Fruit fly (Drosophila melanogaster) whole organism, embryonic: ENCODE measurements around the gene CG11843.

Experiments used
- Atf6 ChIP-seq: fragments of 200-800 bp; sonication (Bioruptor generic); IDR thresholded peaks from 2 replicates; pipeline ENCODE4 v1.3.6; 2022; ENCODE audit warnings: missing biosample characterization, missing genetic modification characterization
- CG10267 ChIP-seq: fragments of 200-800 bp; sonication (Bioruptor generic); optimal IDR thresholded peaks from 2 replicates; lab custom pipeline; 2018; ENCODE audit warnings: missing biosample characterization, mild to moderate bottlenecking, missing genetic modification characterization, moderate library complexity
- CG14050 ChIP-seq: fragments of 200-800 bp; sonication (Bioruptor generic); IDR thresholded peaks from 3 replicates; pipeline ENCODE4 v1.3.6; 2022; ENCODE audit warnings: missing biosample characterization, missing genetic modification characterization
- CG14710 ChIP-seq: fragments of 200-800 bp; sonication (Bioruptor generic); optimal IDR thresholded peaks from 3 replicates; lab custom pipeline; 2019; ENCODE audit warnings: missing biosample characterization, mild to moderate bottlenecking, missing genetic modification characterization, moderate library complexity
- CG14860 ChIP-seq: fragments of 200-800 bp; sonication (Bioruptor generic); IDR thresholded peaks from 3 replicates; pipeline ENCODE4 v1.3.6; 2022; ENCODE audit warnings: missing biosample characterization, missing genetic modification characterization; ENCODE audit not compliant: partially characterized antibody
- CG15011 ChIP-seq: fragments of 200-800 bp; sonication (Bioruptor generic); optimal IDR thresholded peaks from 3 replicates; lab custom pipeline; 2018; ENCODE audit warnings: missing biosample characterization, mild to moderate bottlenecking, missing genetic modification characterization
- CG30403 ChIP-seq: fragments of 200-800 bp; sonication (Bioruptor generic); optimal IDR thresholded peaks from 3 replicates; lab custom pipeline; 2016; ENCODE audit warnings: missing biosample characterization, missing genetic modification characterization
- CG31388 ChIP-seq: fragments of 200-800 bp; sonication (Bioruptor generic); optimal IDR thresholded peaks from 2 replicates; lab custom pipeline; 2016; ENCODE audit warnings: missing biosample characterization, missing genetic modification characterization
- CG32532 ChIP-seq: fragments of 200-800 bp; sonication (Bioruptor generic); IDR thresholded peaks from 2 replicates; pipeline ENCODE4 v1.3.6; 2022; ENCODE audit warnings: missing biosample characterization, missing genetic modification characterization
- CG34376 ChIP-seq: fragments of 200-800 bp; sonication (Bioruptor generic); optimal IDR thresholded peaks from 2 replicates; lab custom pipeline; 2018; ENCODE audit warnings: missing biosample characterization, mild to moderate bottlenecking, missing genetic modification characterization
- CG34422 ChIP-seq: fragments of 200-800 bp; sonication (Bioruptor generic); IDR thresholded peaks from 3 replicates; pipeline ENCODE4 v1.3.6; 2022; ENCODE audit warnings: missing biosample characterization, missing genetic modification characterization
- CG4282 ChIP-seq: fragments of 200-800 bp; sonication (Bioruptor generic); optimal IDR thresholded peaks from 2 replicates; lab custom pipeline; 2016; ENCODE audit warnings: missing biosample characterization, missing genetic modification characterization
- CG6272 ChIP-seq: fragments of 200-800 bp; sonication (Bioruptor generic); IDR thresholded peaks from 2 replicates; pipeline ENCODE4 v1.3.6; 2022; ENCODE audit warnings: missing biosample characterization, missing genetic modification characterization
- CG6765 ChIP-seq: fragments of 200-800 bp; sonication (Bioruptor generic); optimal IDR thresholded peaks from 3 replicates; lab custom pipeline; 2017; ENCODE audit warnings: missing biosample characterization, mild to moderate bottlenecking, missing genetic modification characterization
- CG6813 ChIP-seq: fragments of 200-800 bp; sonication (Bioruptor generic); optimal IDR thresholded peaks from 2 replicates; lab custom pipeline; 2017; ENCODE audit warnings: missing biosample characterization, missing genetic modification characterization, mild to moderate bottlenecking, moderate library complexity, missing genetic modification reagents
- CG8765 ChIP-seq: fragments of 200-800 bp; sonication (Bioruptor generic); IDR thresholded peaks from 2 replicates; pipeline ENCODE4 v1.3.6; 2022; ENCODE audit warnings: missing biosample characterization, missing genetic modification characterization
- CG8924 ChIP-seq: fragments of 200-800 bp; optimal IDR thresholded peaks from 3 replicates; lab custom pipeline; 2019; ENCODE audit warnings: missing biosample characterization, mild to moderate bottlenecking, missing genetic modification characterization, moderate library complexity
- CG9797 ChIP-seq: fragments of 200-800 bp; sonication (Bioruptor generic); optimal IDR thresholded peaks from 3 replicates; lab custom pipeline; 2018; ENCODE audit warnings: missing biosample characterization, mild to moderate bottlenecking, missing genetic modification characterization
- H15 ChIP-seq: fragments of 200-800 bp; sonication (Bioruptor generic); IDR thresholded peaks from 3 replicates; pipeline ENCODE4 v1.3.6; 2022; ENCODE audit warnings: missing biosample characterization, missing genetic modification characterization
- Hr3 ChIP-seq: fragments of 200-800 bp; sonication (Bioruptor generic); optimal IDR thresholded peaks from 3 replicates; lab custom pipeline; 2016; ENCODE audit warnings: missing biosample characterization, missing genetic modification characterization
- Lpt ChIP-seq: fragments of >200 bp; optimal IDR thresholded peaks from 2 replicates; lab custom pipeline; 2018; ENCODE audit warnings: missing biosample characterization, missing genetic modification characterization
- Pdp1 ChIP-seq, 2 experiments: fragments of 200-800 bp; sonication (Bioruptor generic); optimal IDR thresholded peaks; 3 replicates each; lab custom pipeline; 2016; ENCODE audit warnings: missing biosample characterization in 2 of 2, missing genetic modification characterization in 2 of 2, mild to moderate bottlenecking in 1 of 2, moderate library complexity in 1 of 2
- Poxn ChIP-seq: fragments of 200-800 bp; sonication (Bioruptor generic); IDR thresholded peaks from 2 replicates; pipeline ENCODE4 v1.3.6; 2022; ENCODE audit warnings: missing biosample characterization, missing genetic modification characterization
- Six4 ChIP-seq: fragments of 200-800 bp; sonication (Bioruptor generic); optimal IDR thresholded peaks from 2 replicates; lab custom pipeline; 2016; ENCODE audit warnings: missing biosample characterization, missing genetic modification characterization
- Sox100B ChIP-seq: fragments of 200-800 bp; sonication (Bioruptor generic); optimal IDR thresholded peaks from 3 replicates; lab custom pipeline; 2018; ENCODE audit warnings: missing biosample characterization, mild to moderate bottlenecking, missing genetic modification characterization
- TFAM ChIP-seq: fragments of 200-800 bp; sonication (Bioruptor generic); optimal IDR thresholded peaks from 2 replicates; lab custom pipeline; 2017; ENCODE audit warnings: missing biosample characterization, missing genetic modification characterization, inconsistent platforms
- Tbp ChIP-seq: fragments of >200 bp; optimal IDR thresholded peaks from 2 replicates; lab custom pipeline; 2018; ENCODE audit warnings: missing biosample characterization, missing genetic modification characterization
- ac ChIP-seq: fragments of 200-800 bp; sonication (Bioruptor generic); optimal IDR thresholded peaks from 3 replicates; lab custom pipeline; 2017; ENCODE audit warnings: missing biosample characterization, mild to moderate bottlenecking, missing genetic modification characterization
- ato ChIP-seq: fragments of 200-800 bp; sonication (Bioruptor generic); IDR thresholded peaks from 2 replicates; pipeline ENCODE4 v1.3.6; 2022; ENCODE audit warnings: missing biosample characterization, missing genetic modification characterization; ENCODE audit not compliant: partially characterized antibody
- bab2 ChIP-seq: fragments of 200-800 bp; sonication (Bioruptor generic); optimal IDR thresholded peaks from 2 replicates; lab custom pipeline; 2016; ENCODE audit warnings: missing biosample characterization, missing genetic modification characterization
- bbx ChIP-seq: fragments of 200-800 bp; sonication (Bioruptor generic); IDR thresholded peaks from 2 replicates; pipeline ENCODE4 v1.3.6; 2022; ENCODE audit warnings: missing biosample characterization, missing genetic modification characterization; ENCODE audit not compliant: partially characterized antibody
- cwo ChIP-seq: fragments of 200-800 bp; sonication (Bioruptor generic); optimal IDR thresholded peaks from 3 replicates; lab custom pipeline; 2017; ENCODE audit warnings: missing biosample characterization, missing genetic modification characterization, mild to moderate bottlenecking, moderate library complexity, missing genetic modification reagents
- eve ChIP-seq, 2 experiments: fragments of >200 bp; optimal IDR thresholded peaks; 2 replicates each; lab custom pipeline; 2017; ENCODE audit warnings: missing biosample characterization in 2 of 2, missing genetic modification characterization in 2 of 2
- exex ChIP-seq: fragments of 200-800 bp; sonication (Bioruptor generic); optimal IDR thresholded peaks from 4 replicates; lab custom pipeline; 2018; ENCODE audit warnings: missing biosample characterization, mild to moderate bottlenecking, missing genetic modification characterization, moderate library complexity
- fd96Cb ChIP-seq: fragments of 200-800 bp; sonication (Bioruptor generic); optimal IDR thresholded peaks from 2 replicates; lab custom pipeline; 2018; ENCODE audit warnings: missing biosample characterization, mild to moderate bottlenecking, missing genetic modification characterization, moderate library complexity
- hbn ChIP-seq: fragments of 200-800 bp; sonication (Bioruptor generic); IDR thresholded peaks from 2 replicates; pipeline ENCODE4 v1.3.6; 2022; ENCODE audit warnings: missing biosample characterization, missing genetic modification characterization; ENCODE audit not compliant: partially characterized antibody
- inv ChIP-seq: fragments of 200-800 bp; sonication (Bioruptor generic); IDR thresholded peaks from 2 replicates; pipeline ENCODE4 v1.3.6; 2022; ENCODE audit warnings: missing biosample characterization, missing genetic modification characterization; ENCODE audit not compliant: partially characterized antibody
- pan ChIP-seq, 4 experiments: fragments of >200 bp in 3 of 4; fragments of 200-800 bp in 1 of 4; sonication (Bioruptor generic) in 1 of 4; optimal IDR thresholded peaks in 3 of 4; IDR thresholded peaks in 1 of 4; 2 replicates each; pipeline versions ENCODE4 v1.3.6 to Lab custom; 2017 to 2022; ENCODE audit warnings: missing biosample characterization in 2 of 4, missing genetic modification characterization in 2 of 4, mixed read lengths in 1 of 4
- pfk ChIP-seq: fragments of 200-800 bp; sonication (Bioruptor generic); optimal IDR thresholded peaks from 2 replicates; lab custom pipeline; 2018; ENCODE audit warnings: missing biosample characterization, mild to moderate bottlenecking, missing genetic modification characterization, moderate library complexity
- pho ChIP-seq: fragments of 200-800 bp; sonication (Bioruptor generic); optimal IDR thresholded peaks from 2 replicates; lab custom pipeline; 2016; ENCODE audit warnings: missing biosample characterization, missing genetic modification characterization
- pita ChIP-seq: fragments of 200-800 bp; sonication (Bioruptor generic); optimal IDR thresholded peaks from 2 replicates; lab custom pipeline; 2017; ENCODE audit warnings: missing biosample characterization, mild to moderate bottlenecking, missing genetic modification characterization
- pzg ChIP-seq: fragments of 200-800 bp; sonication (Bioruptor generic); optimal IDR thresholded peaks from 3 replicates; lab custom pipeline; 2018; ENCODE audit warnings: missing biosample characterization, mild to moderate bottlenecking, missing genetic modification characterization, moderate library complexity
- row ChIP-seq: fragments of 200-800 bp; sonication (Bioruptor generic); IDR thresholded peaks from 3 replicates; pipeline ENCODE4 v1.3.6; 2022; ENCODE audit warnings: missing biosample characterization, missing genetic modification characterization
- slbo ChIP-seq: fragments of 200-800 bp; sonication (Bioruptor generic); IDR thresholded peaks from 2 replicates; pipeline ENCODE4 v1.3.6; 2022; ENCODE audit warnings: missing biosample characterization, missing genetic modification characterization
- sr ChIP-seq: fragments of 200-800 bp; sonication (Bioruptor generic); IDR thresholded peaks from 3 replicates; pipeline ENCODE4 v1.3.6; 2022; ENCODE audit warnings: missing biosample characterization, missing genetic modification characterization
- stwl ChIP-seq: fragments of 200-800 bp; sonication (Bioruptor generic); optimal IDR thresholded peaks from 3 replicates; lab custom pipeline; 2018; ENCODE audit warnings: missing biosample characterization, mild to moderate bottlenecking, missing genetic modification characterization, moderate library complexity
- tap ChIP-seq: fragments of 200-800 bp; optimal IDR thresholded peaks from 3 replicates; lab custom pipeline; 2019; ENCODE audit warnings: missing biosample characterization, mild to moderate bottlenecking, missing genetic modification characterization, moderate library complexity
- tgo ChIP-seq: fragments of 200-800 bp; sonication (Bioruptor generic); IDR thresholded peaks from 3 replicates; pipeline ENCODE4 v1.3.6; 2022; ENCODE audit warnings: missing biosample characterization, missing genetic modification characterization
- vvl ChIP-seq: fragments of 200-800 bp; sonication (Bioruptor generic); IDR thresholded peaks from 2 replicates; pipeline ENCODE4 v1.3.6; 2022; ENCODE audit warnings: missing biosample characterization, missing genetic modification characterization

CG11843 gene

DNA sequence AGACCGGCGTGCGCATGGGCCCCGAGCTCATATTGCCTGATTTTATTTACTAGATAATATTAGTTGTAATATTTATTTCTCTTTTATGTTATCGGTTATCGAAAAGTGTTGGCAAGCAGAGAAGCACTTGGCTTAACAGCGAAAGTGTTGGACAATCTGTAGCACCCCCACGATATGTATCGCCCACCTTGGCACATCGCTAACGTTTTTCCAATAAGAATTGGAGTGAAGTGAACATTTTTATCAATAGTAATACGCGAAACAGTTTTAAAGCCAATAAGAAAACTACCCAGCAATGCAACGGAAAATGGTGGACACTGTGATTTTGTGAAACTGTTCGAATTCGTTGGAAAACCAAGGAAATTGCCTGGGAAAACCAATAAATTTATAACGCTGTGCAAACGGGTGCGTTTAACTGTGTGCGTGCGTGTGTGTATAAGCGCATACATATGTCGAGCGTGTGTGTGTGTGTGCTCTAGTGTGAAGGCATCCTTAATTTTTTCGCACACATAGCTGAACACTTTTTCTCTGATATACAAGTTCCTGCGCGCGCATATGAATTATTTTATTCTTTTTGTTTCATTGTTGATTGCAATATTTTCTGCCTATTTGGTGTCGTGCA lies 15.1 kb upstream of the CG11843 start, which contains the start of the genes Slu7 and Pkc98E (continued):
- TF ChIP-seq CG8924 (tag; lab: Kevin White, UChicago) (peak; percentile 46), pan (optimal IDR thresholded peaks at IDR 0.05; lab: Kevin White, UChicago) (no peak), pan (GFP tag; optimal IDR thresholded peaks at IDR 0.05 in 1 of 2, IDR thresholded peaks at IDR 0.05 in 1 of 2) (no peak), CG30403 (GFP tag; lab: Kevin White, UChicago) (peak; percentile 66), H15 (GFP tag; lab: Robert Waterston, UW) (peak; percentile 47; the same call in 1 of the 3 replicates), CG8765 (GFP tag; lab: Robert Waterston, UW) (peak; percentile 57), vvl (GFP tag; lab: Robert Waterston, UW) (peak; percentile 80), CG31388 (GFP tag; lab: Kevin White, UChicago) (no peak), slbo (GFP tag; lab: Robert Waterston, UW) (peak; percentile 91), Atf6 (peak; percentile 55; the same call in 1 of the 2 replicates), CG34376 (GFP tag; lab: Kevin White, UChicago) (peak; percentile 68), CG6272 (GFP tag; lab: Robert Waterston, UW) (peak; percentile 66), exex (tag; lab: Kevin White, UChicago) (no peak), pita (GFP tag; lab: Kevin White, UChicago) (no peak), cwo (GFP tag; lab: Kevin White, UChicago) (no peak), Lpt (GFP tag; lab: Kevin White, UChicago) (no peak), bbx (GFP tag; lab: Robert Waterston, UW) (peak; percentile 92), CG32532 (GFP tag; lab: Robert Waterston, UW) (peak; percentile 74; the same call in 1 of the 2 replicates), sr (GFP tag; lab: Robert Waterston, UW) (peak; percentile 33; the same call in 1 of the 3 replicates), CG14860 (peak; percentile 83), TFAM (no peak), Poxn (GFP tag; lab: Robert Waterston, UW) (no peak), CG14050 (GFP tag; lab: Robert Waterston, UW) (peak; percentile 25; the same call in 1 of the 3 replicates), pfk (GFP tag; lab: Kevin White, UChicago) (no peak), Tbp (GFP tag; lab: Kevin White, UChicago) (no peak), CG6765 (GFP tag; lab: Kevin White, UChicago) (no peak), tap (tag; lab: Kevin White, UChicago) (peak; percentile 45), ato (GFP tag; lab: Robert Waterston, UW) (peak; percentile 82), Hr3 (GFP tag; lab: Kevin White, UChicago) (peak; percentile 24), CG34422 (GFP tag; lab: Robert Waterston, UW) (peak; percentile 77; the same call in 2 of the 3 replicates), pho (peak; percentile 68), inv (GFP tag; lab: Robert Waterston, UW) (peak; percentile 86), hbn (GFP tag; lab: Robert Waterston, UW) (peak; percentile 82), CG10267 (tag; lab: Kevin White, UChicago) (peak; percentile 95), stwl (tag; lab: Kevin White, UChicago) (peak; percentile 96), eve (GFP tag; optimal IDR thresholded peaks at IDR 0.05; lab: Kevin White, UChicago) (no peak), pzg (peak; percentile 91), Sox100B (GFP tag; lab: Kevin White, UChicago) (no peak), CG6813 (GFP tag; lab: Kevin White, UChicago) (no peak), Six4 (GFP tag; lab: Kevin White, UChicago) (no peak), CG9797 (GFP tag; lab: Kevin White, UChicago) (peak; percentile 13), ac (GFP tag; lab: Kevin White, UChicago) (no peak), tgo (GFP tag; lab: Robert Waterston, UW) (peak; percentile 31; the same call in 1 of the 3 replicates), bab2 (GFP tag; lab: Kevin White, UChicago) (peak; percentile 60), CG14710 (tag; lab: Kevin White, UChicago) (peak; percentile 57), CG4282 (peak; percentile 53), CG15011 (no peak), row (peak; percentile 55), fd96Cb (no peak), Pdp1 (GFP tag; optimal IDR thresholded peaks at IDR 0.05; lab: Kevin White, UChicago) (peak; percentile 57 to 60)
